Worm (Caenorhabditis elegans): ENCODE results near the gene B0563.6.

Gene B0563.6

DNA sequence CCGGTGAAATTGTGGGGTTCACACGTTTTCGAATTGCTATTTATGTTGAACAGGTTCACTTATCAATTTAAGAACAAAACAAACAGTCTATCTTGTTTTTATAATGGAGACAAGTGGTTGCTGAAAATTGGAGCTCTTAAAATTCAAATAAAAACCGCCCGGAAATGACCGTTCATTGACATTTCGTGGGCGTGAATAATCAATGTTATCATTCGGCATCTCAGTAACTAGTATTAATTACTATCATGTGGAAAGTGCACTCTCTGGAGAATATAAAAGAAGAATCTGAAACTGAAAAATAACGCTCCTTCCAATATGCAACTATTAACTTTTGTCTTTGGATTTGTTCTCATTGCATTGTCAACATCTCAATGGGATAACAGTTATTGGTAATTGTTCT is 30.7 kb downstream of the B0563.6 start, which contains the start of gene B0563.9 (continued):
- TF ChIP-seq F10E7.11 (tag; optimal IDR thresholded peaks at IDR 0.05) (no peak), sptf-2 (GFP tag; optimal IDR thresholded peaks at IDR 0.05) (no peak), madf-10 (tag; optimal IDR thresholded peaks at IDR 0.05) (no peak), lsl-1 (GFP tag; optimal IDR thresholded peaks at IDR 0.05) (no peak)

DNA sequence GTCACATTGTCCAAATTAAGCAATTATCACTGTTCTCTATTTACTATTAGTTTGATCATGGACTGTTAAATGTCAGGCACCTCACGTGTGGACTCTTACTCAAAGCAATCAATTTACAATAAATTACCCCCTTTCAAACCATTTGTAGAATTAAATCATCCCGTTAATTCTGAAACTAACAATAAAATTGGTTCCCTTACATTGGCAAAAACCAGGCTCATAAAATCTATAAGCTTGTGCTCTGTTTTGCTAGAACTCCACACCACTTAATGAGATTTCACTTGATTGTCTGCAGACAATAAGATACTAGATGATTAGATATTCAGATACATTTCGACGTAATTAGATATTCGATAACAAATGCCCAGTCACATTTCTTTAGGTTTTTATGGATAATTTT is 32.6 kb downstream of the B0563.6 start:
- no peak for TF ChIP-seq hsf-1 (GFP tag; IDR thresholded peaks at IDR 0.05)
- TF ChIP-seq zfh-2 (GFP tag; conservative IDR thresholded peaks at IDR 0.05) = no peak
- TF ChIP-seq let-607 (tag; optimal IDR thresholded peaks at IDR 0.05) = no peak
- TF ChIP-seq lin-54 (GFP tag; optimal IDR thresholded peaks at IDR 0.05) = no peak
- no peak for TF ChIP-seq nhr-179 (tag; optimal IDR thresholded peaks at IDR 0.05)
- no peak for TF ChIP-seq madf-3 (GFP tag; IDR thresholded peaks at IDR 0.05)
- no peak for TF ChIP-seq rec-8 (tag; optimal IDR thresholded peaks at IDR 0.05)
- TF ChIP-seq B0019.2 (GFP tag; conservative IDR thresholded peaks at IDR 0.05) = no peak
- no peak for TF ChIP-seq attf-6 (GFP tag; IDR thresholded peaks at IDR 0.05)
- TF ChIP-seq F37B4.10 (GFP tag; IDR thresholded peaks at IDR 0.05) = no peak
- no peak for TF ChIP-seq ztf-18 (tag; optimal IDR thresholded peaks at IDR 0.05)
- no peak for TF ChIP-seq hmg-20 (GFP tag; IDR thresholded peaks at IDR 0.05)
- TF ChIP-seq Y56A3A.18 (GFP tag; IDR thresholded peaks at IDR 0.05) = no peak
- TF ChIP-seq F49E8.2 (tag; optimal IDR thresholded peaks at IDR 0.05; ENCODE audit: insufficient read depth) = no peak
- no peak for TF ChIP-seq lsl-1 (GFP tag; optimal IDR thresholded peaks at IDR 0.05)
- TF ChIP-seq F57A8.1 (GFP tag; optimal IDR thresholded peaks at IDR 0.05) = no peak

ce11 chrX:9171241-9171640 is 33.7 kb downstream of the B0563.6 start, which contains the start of gene B0563.1:
B0563.1 (plus strand) TSS chrX:9171541.
- TF ChIP-seq somi-1 (GFP tag; optimal IDR thresholded peaks at IDR 0.05) (no peak), lag-1 (GFP tag; IDR thresholded peaks at IDR 0.05) (no peak), ceh-91 (GFP tag; IDR thresholded peaks at IDR 0.05) (no peak)

ce11 chrX:9172278-9172677 is 34.8 kb downstream of the B0563.6 start, which contains the start of gene B0563.18:
B0563.18 (plus strand) TSS chrX:9172578.
- TF ChIP-seq nfya-1 (tag; optimal IDR thresholded peaks at IDR 0.05; ENCODE audit: borderline replicate concordance, insufficient read depth) = no peak
- TF ChIP-seq snpc-3.4 (tag; optimal IDR thresholded peaks at IDR 0.05) = no peak

DNA sequence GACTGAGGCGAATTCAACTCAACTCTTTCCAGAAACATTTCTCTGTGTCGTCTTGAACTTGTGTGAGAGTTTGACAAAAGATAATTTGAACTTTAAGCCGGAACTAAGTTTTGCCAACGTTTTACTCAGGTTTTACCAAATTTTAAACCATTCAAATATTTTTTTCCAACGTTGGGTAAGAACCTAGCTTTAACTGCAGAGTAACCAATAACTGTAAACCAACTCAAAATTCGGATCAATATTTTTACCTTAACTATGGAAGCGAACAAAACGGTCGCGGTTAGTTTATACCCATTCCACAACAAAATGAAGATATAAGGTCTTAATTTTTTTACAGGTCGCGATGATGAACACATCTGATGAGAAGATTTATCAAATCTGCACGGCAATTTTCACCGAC is 35.2 kb downstream of the B0563.6 start:
- TF ChIP-seq Y53F4B.3 (GFP tag; IDR thresholded peaks at IDR 0.05) (no peak), snpc-1.1 (tag; optimal IDR thresholded peaks at IDR 0.05; ENCODE audit: insufficient read depth) (no peak), nhr-120 (GFP tag; IDR thresholded peaks at IDR 0.05) (no peak), athp-1 (tag; optimal IDR thresholded peaks at IDR 0.05) (no peak), ceh-40 (GFP tag; IDR thresholded peaks at IDR 0.05) (no peak), chd-7 (tag; optimal IDR thresholded peaks at IDR 0.05) (no peak), F49E8.2 (tag; optimal IDR thresholded peaks at IDR 0.05; ENCODE audit: insufficient read depth) (no peak), nfyb-1 (GFP tag; IDR thresholded peaks at IDR 0.05) (no peak), him-1 (tag; optimal IDR thresholded peaks at IDR 0.05) (no peak), unc-130 (GFP tag; optimal IDR thresholded peaks at IDR 0.05) (no peak), ceh-100 (GFP tag; IDR thresholded peaks at IDR 0.05) (no peak), Y95B8A.8 (GFP tag; IDR thresholded peaks at IDR 0.05) (no peak), B0035.1 (tag; optimal IDR thresholded peaks at IDR 0.05) (no peak), attf-5 (GFP tag; optimal IDR thresholded peaks at IDR 0.05) (no peak), ztf-6 (GFP tag; IDR thresholded peaks at IDR 0.05) (no peak), aptf-3 (GFP tag; IDR thresholded peaks at IDR 0.05) (no peak)
